Worm (Caenorhabditis elegans) whole organism, L4 larva: ENCODE measurements around the gene T13F2.4.
A peak's percentile ranks its signal among the peaks of the same experiment; 100 is the strongest.

Experiments used
- D1046.2 ChIP-seq: fragments of 200-800 bp; sonication (Bioruptor generic); IDR thresholded peaks from 2 replicates; pipeline ENCODE4 v1.3.6; 2022; ENCODE audit warnings: missing genetic modification characterization, missing compliant biosample characterization
- F10B5.3 ChIP-seq: sonication (generic microtip); optimal IDR thresholded peaks from 2 replicates; lab custom pipeline; 2016; ENCODE audit warnings: mild to moderate bottlenecking, missing genetic modification characterization, missing compliant biosample characterization
- F26F4.8 ChIP-seq: fragments of 200-800 bp; sonication (Bioruptor generic); conservative IDR thresholded peaks from 2 replicates; pipeline ENCODE4 v1.3.6; 2022; ENCODE audit warnings: missing genetic modification characterization, missing compliant biosample characterization
- F44E2.7 ChIP-seq: fragments of 200-800 bp; sonication (Bioruptor generic); IDR thresholded peaks from 2 replicates; pipeline ENCODE4 v2.1.2; 2022; ENCODE audit warnings: missing genetic modification characterization, missing compliant biosample characterization
- T20F7.1 ChIP-seq: fragments of 200-800 bp; sonication (Bioruptor generic); optimal IDR thresholded peaks from 2 replicates; lab custom pipeline; 2018; ENCODE audit warnings: mild to moderate bottlenecking, missing genetic modification characterization, missing compliant biosample characterization
- Y75B8A.6 ChIP-seq: fragments of 200-800 bp; sonication (Bioruptor generic); IDR thresholded peaks from 2 replicates; pipeline ENCODE4 v1.3.6; 2022; ENCODE audit warnings: missing genetic modification reagents, missing genetic modification characterization, missing compliant biosample characterization
- ZK546.5 ChIP-seq, 2 experiments: sonication (generic microtip); optimal IDR thresholded peaks; 2 replicates each; lab custom pipeline; 2017; ENCODE audit warnings: missing biosample characterization in 2 of 2, missing genetic modification characterization in 2 of 2
- aly-2 ChIP-seq: sonication (generic microtip); optimal IDR thresholded peaks from 2 replicates; lab custom pipeline; 2018; ENCODE audit warnings: missing biosample characterization, missing genetic modification characterization
- ama-1 ChIP-seq: fragments of 150-350 bp; optimal IDR thresholded peaks from 2 replicates; lab custom pipeline; 2014; ENCODE audit warnings: inconsistent platforms, mixed read lengths
- ceh-28 ChIP-seq: fragments of 150-350 bp; optimal IDR thresholded peaks from 2 replicates; lab custom pipeline; 2014; ENCODE audit warnings: missing biosample characterization, missing genetic modification reagents, missing genetic modification characterization
- ceh-62 ChIP-seq: sonication (generic microtip); optimal IDR thresholded peaks from 2 replicates; lab custom pipeline; 2017; ENCODE audit warnings: missing biosample characterization, missing genetic modification characterization
- daf-19 ChIP-seq: fragments of 200-800 bp; sonication (Bioruptor generic); conservative IDR thresholded peaks from 2 replicates; pipeline ENCODE4 v1.3.6; 2022; ENCODE audit warnings: missing genetic modification characterization, missing compliant biosample characterization
- daf-8 ChIP-seq: fragments of 200-800 bp; sonication (Bioruptor generic); IDR thresholded peaks from 2 replicates; pipeline ENCODE4 v1.3.6; 2022; ENCODE audit warnings: missing genetic modification characterization, missing compliant biosample characterization
- dmd-6 ChIP-seq: fragments of 200-800 bp; sonication (Bioruptor generic); IDR thresholded peaks from 2 replicates; pipeline ENCODE4 v1.3.6; 2022; ENCODE audit warnings: missing genetic modification reagents, missing genetic modification characterization, missing compliant biosample characterization
- dmd-8 ChIP-seq: fragments of 200-800 bp; sonication (Bioruptor generic); IDR thresholded peaks from 2 replicates; pipeline ENCODE4 v1.3.6; 2022; ENCODE audit warnings: missing genetic modification characterization, missing compliant biosample characterization
- dmd-9 ChIP-seq: fragments of 200-800 bp; sonication (Bioruptor generic); IDR thresholded peaks from 2 replicates; pipeline ENCODE4 v1.3.6; 2022; ENCODE audit warnings: missing genetic modification reagents, missing genetic modification characterization, missing compliant biosample characterization
- dpl-1 ChIP-seq: fragments of 150-350 bp; optimal IDR thresholded peaks from 2 replicates; lab custom pipeline; 2014; ENCODE audit warnings: missing biosample characterization, missing genetic modification reagents, missing genetic modification characterization
- egl-43 ChIP-seq: fragments of 200-800 bp; sonication (Bioruptor generic); IDR thresholded peaks from 2 replicates; pipeline ENCODE4 v1.3.6; 2022; ENCODE audit warnings: missing genetic modification reagents, missing genetic modification characterization, missing compliant biosample characterization
- fos-1 ChIP-seq: fragments of 150-350 bp; optimal IDR thresholded peaks from 2 replicates; lab custom pipeline; 2014; ENCODE audit warnings: missing biosample characterization, missing genetic modification characterization
- hif-1 ChIP-seq, 2 experiments: sonication (generic microtip); optimal IDR thresholded peaks; 2 replicates each; lab custom pipeline; 2016 to 2017; ENCODE audit warnings: missing compliant biosample characterization in 2 of 2, missing genetic modification characterization in 2 of 2, missing genetic modification reagents in 2 of 2, missing genotype in 2 of 2, mild to moderate bottlenecking in 1 of 2
- hlh-30 ChIP-seq: sonication (generic microtip); optimal IDR thresholded peaks from 2 replicates; lab custom pipeline; 2017; ENCODE audit warnings: antibody characterized with exemption, mild to moderate bottlenecking, missing genetic modification characterization, missing compliant biosample characterization; ENCODE audit not compliant: insufficient read depth
- lim-7 ChIP-seq: fragments of 200-800 bp; sonication (Bioruptor generic); IDR thresholded peaks from 2 replicates; pipeline ENCODE4 v1.3.6; 2022; ENCODE audit warnings: missing genetic modification characterization, missing compliant biosample characterization
- lin-1 ChIP-seq: fragments of 200-800 bp; sonication (Bioruptor generic); IDR thresholded peaks from 2 replicates; pipeline ENCODE4 v1.3.6; 2022; ENCODE audit warnings: missing genetic modification reagents, missing genetic modification characterization, missing compliant biosample characterization
- lin-38 ChIP-seq: fragments of 200-800 bp; sonication (Bioruptor generic); IDR thresholded peaks from 2 replicates; pipeline ENCODE4 v1.3.6; 2022; ENCODE audit warnings: missing genetic modification reagents, missing genetic modification characterization, missing compliant biosample characterization
- lsy-2 ChIP-seq, 2 experiments: fragments of 150-350 bp in 1 of 2; sonication (generic microtip) in 1 of 2; optimal IDR thresholded peaks; 2 replicates each; lab custom pipeline; 2014 to 2017; ENCODE audit warnings: missing biosample characterization in 2 of 2, missing genetic modification characterization in 2 of 2
- madf-5 ChIP-seq, 2 experiments: fragments of 200-800 bp; sonication (Bioruptor generic); IDR thresholded peaks; 2 replicates each; pipeline ENCODE4 v1.3.6; 2022; ENCODE audit warnings: missing compliant biosample characterization in 2 of 2, missing genetic modification characterization in 2 of 2
- mdl-1 ChIP-seq, 2 experiments: fragments of 150-350 bp in 1 of 2; sonication (generic microtip) in 1 of 2; optimal IDR thresholded peaks; 2 replicates each; lab custom pipeline; 2014 to 2017; ENCODE audit warnings: missing biosample characterization in 2 of 2, missing genetic modification characterization in 2 of 2
- mdt-29 ChIP-seq: fragments of 200-800 bp; sonication (Bioruptor generic); IDR thresholded peaks from 2 replicates; pipeline ENCODE4 v1.3.6; 2022; ENCODE audit warnings: missing genetic modification reagents, missing genetic modification characterization, missing compliant biosample characterization
- mes-2 ChIP-seq: sonication (generic microtip); optimal IDR thresholded peaks from 2 replicates; lab custom pipeline; 2016; ENCODE audit warnings: missing genotype, mild to moderate bottlenecking, missing genetic modification characterization, missing compliant biosample characterization; ENCODE audit not compliant: poor library complexity, severe bottlenecking
- mxl-2 ChIP-seq: fragments of 200-800 bp; sonication (Bioruptor generic); conservative IDR thresholded peaks from 2 replicates; pipeline ENCODE4 v1.3.6; 2022; ENCODE audit warnings: missing genetic modification reagents, missing genetic modification characterization, missing compliant biosample characterization
- mxl-3 ChIP-seq: fragments of 200-800 bp; sonication (Bioruptor generic); optimal IDR thresholded peaks from 2 replicates; lab custom pipeline; 2018; ENCODE audit warnings: mild to moderate bottlenecking, missing genetic modification characterization, missing compliant biosample characterization
- nhr-102 ChIP-seq: sonication (generic microtip); optimal IDR thresholded peaks from 2 replicates; lab custom pipeline; 2016; ENCODE audit warnings: mild to moderate bottlenecking, missing genetic modification characterization, moderate library complexity, missing compliant biosample characterization
- nhr-11 ChIP-seq: fragments of 150-350 bp; optimal IDR thresholded peaks from 2 replicates; lab custom pipeline; 2014; ENCODE audit warnings: missing biosample characterization, missing genetic modification characterization
- nhr-237 ChIP-seq: sonication (generic microtip); optimal IDR thresholded peaks from 2 replicates; lab custom pipeline; 2017; ENCODE audit warnings: missing biosample characterization, missing genetic modification characterization
- nhr-25 ChIP-seq: sonication (generic microtip); optimal IDR thresholded peaks from 2 replicates; lab custom pipeline; 2017; ENCODE audit warnings: missing genetic modification characterization, mild to moderate bottlenecking, missing compliant biosample characterization, antibody characterized with exemption, moderate library complexity, borderline replicate concordance; ENCODE audit not compliant: insufficient read depth
- nhr-28 ChIP-seq: fragments of 150-350 bp; optimal IDR thresholded peaks from 2 replicates; lab custom pipeline; 2014; ENCODE audit warnings: missing biosample characterization, missing genetic modification characterization
- nhr-41 ChIP-seq: fragments of 200-800 bp; sonication (Bioruptor generic); IDR thresholded peaks from 2 replicates; pipeline ENCODE4 v1.3.6; 2022; ENCODE audit warnings: missing genetic modification reagents, missing genetic modification characterization, missing compliant biosample characterization
- nhr-48 ChIP-seq: sonication (generic microtip); optimal IDR thresholded peaks from 2 replicates; lab custom pipeline; 2016; ENCODE audit warnings: mild to moderate bottlenecking, missing genetic modification characterization, missing compliant biosample characterization
- nhr-6 ChIP-seq: fragments of 150-350 bp; optimal IDR thresholded peaks from 2 replicates; lab custom pipeline; 2014; ENCODE audit warnings: missing biosample characterization, missing genetic modification characterization
- php-3 ChIP-seq: fragments of 200-800 bp; sonication (Bioruptor generic); IDR thresholded peaks from 2 replicates; pipeline ENCODE4 v1.3.6; 2022; ENCODE audit warnings: missing genetic modification reagents, missing genetic modification characterization, missing compliant biosample characterization
- pqm-1 ChIP-seq: sonication (generic microtip); optimal IDR thresholded peaks from 2 replicates; lab custom pipeline; 2017; ENCODE audit warnings: missing biosample characterization, missing genetic modification characterization
- sdz-12 ChIP-seq: fragments of 200-800 bp; sonication (Bioruptor generic); optimal IDR thresholded peaks from 2 replicates; lab custom pipeline; 2018; ENCODE audit warnings: mild to moderate bottlenecking, missing genetic modification characterization, missing compliant biosample characterization
- skn-1 ChIP-seq: fragments of 150-350 bp; optimal IDR thresholded peaks from 2 replicates; lab custom pipeline; 2014; ENCODE audit warnings: missing biosample characterization, missing genetic modification characterization
- snpc-1.2 ChIP-seq: fragments of 200-800 bp; sonication (Bioruptor generic); IDR thresholded peaks from 2 replicates; pipeline ENCODE4 v1.3.6; 2022; ENCODE audit warnings: missing genetic modification reagents, missing genetic modification characterization, missing compliant biosample characterization
- snpc-4 ChIP-seq: fragments of 150-350 bp; optimal IDR thresholded peaks from 2 replicates; lab custom pipeline; 2014; ENCODE audit warnings: missing biosample characterization, missing genetic modification characterization
- tag-97 ChIP-seq: fragments of 200-800 bp; sonication (Bioruptor generic); IDR thresholded peaks from 2 replicates; pipeline ENCODE4 v1.3.6; 2022; ENCODE audit warnings: missing genetic modification characterization, missing compliant biosample characterization
- tra-1 ChIP-seq: fragments of 200-800 bp; sonication (Bioruptor generic); IDR thresholded peaks from 2 replicates; pipeline ENCODE4 v1.3.6; 2022; ENCODE audit warnings: missing genetic modification reagents, missing genetic modification characterization, missing compliant biosample characterization
- unc-130 ChIP-seq: sonication (generic microtip); optimal IDR thresholded peaks from 2 replicates; lab custom pipeline; 2016; ENCODE audit warnings: missing genetic modification reagents, missing genetic modification characterization, missing compliant biosample characterization
- zag-1 ChIP-seq: fragments of 150-350 bp; optimal IDR thresholded peaks from 2 replicates; lab custom pipeline; 2014; ENCODE audit warnings: missing biosample characterization, missing genetic modification characterization
- zfp-2 ChIP-seq: sonication (generic microtip); optimal IDR thresholded peaks from 2 replicates; lab custom pipeline; 2016; ENCODE audit warnings: mild to moderate bottlenecking, missing genetic modification characterization, missing compliant biosample characterization
- zip-11 ChIP-seq: fragments of 200-800 bp; sonication (Bioruptor generic); IDR thresholded peaks from 2 replicates; pipeline ENCODE4 v1.3.6; 2022; ENCODE audit warnings: missing genetic modification characterization, missing compliant biosample characterization
- ztf-11 ChIP-seq: fragments of 150-350 bp; optimal IDR thresholded peaks from 2 replicates; lab custom pipeline; 2014; ENCODE audit warnings: missing biosample characterization, missing genetic modification characterization

The T13F2.4 gene

DNA sequence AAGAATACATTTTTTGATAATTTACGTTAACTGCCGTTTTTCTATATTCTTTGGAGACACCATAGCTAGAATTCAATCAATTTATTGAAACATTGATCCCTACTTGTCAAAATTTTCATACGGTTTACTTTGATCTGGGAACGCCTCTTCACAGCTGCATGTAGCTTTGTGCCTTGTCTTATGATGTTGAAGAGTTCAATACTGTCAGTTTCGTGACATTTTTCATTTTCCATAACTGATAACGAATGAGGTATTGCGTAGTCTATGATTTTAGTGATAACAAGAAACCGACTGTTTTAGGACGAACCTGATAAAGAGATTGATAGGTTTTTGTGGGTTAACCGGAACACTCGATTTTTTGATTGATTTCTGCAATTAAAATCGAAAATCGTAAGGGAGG is 11.8 kb downstream of the T13F2.4 start (continued):
- peak; percentile 99 for TF ChIP-seq php-3
- TF ChIP-seq F44E2.7: no peak
- no peak for TF ChIP-seq F26F4.8 (GFP tag; lab: Robert Waterston, UW)
- TF ChIP-seq ama-1 (lab: Kevin White, UChicago): no peak
- TF ChIP-seq tag-97 (GFP tag; lab: Robert Waterston, UW): no peak
- peak; percentile 98 for TF ChIP-seq nhr-28 (tag; lab: Kevin White, UChicago)
- TF ChIP-seq unc-130 (GFP tag; lab: Kevin White, UChicago): no peak
- no peak for TF ChIP-seq nhr-25 (tag; lab: Kevin White, UChicago)
- TF ChIP-seq zag-1 (tag; lab: Kevin White, UChicago): no peak
- TF ChIP-seq mdt-29 (GFP tag; lab: Robert Waterston, UW): peak; percentile 70
- no peak; the same call in 1 of the 2 replicates for TF ChIP-seq mxl-2 (GFP tag; lab: Robert Waterston, UW)
- no peak for TF ChIP-seq ZK546.5 (tag; optimal IDR thresholded peaks at IDR 0.05; lab: Kevin White, UChicago)
- no peak for TF ChIP-seq nhr-11
- 0 out of 2 replicates have a peak, but pooled peaks have one; percentile 24 for TF ChIP-seq nhr-41 (GFP tag; lab: Robert Waterston, UW)
- no peak for TF ChIP-seq fos-1 (tag; lab: Kevin White, UChicago)
- peak; percentile 63 for TF ChIP-seq nhr-102 (tag; lab: Kevin White, UChicago)
- peak; percentile 53 for TF ChIP-seq T20F7.1 (GFP tag; lab: Kevin White, UChicago)
- no peak for TF ChIP-seq ceh-62 (tag; lab: Kevin White, UChicago)
- TF ChIP-seq zip-11 (GFP tag; lab: Robert Waterston, UW): no peak
- no peak for TF ChIP-seq dmd-8 (GFP tag; lab: Robert Waterston, UW)
- TF ChIP-seq D1046.2 (GFP tag; lab: Robert Waterston, UW): no peak
- TF ChIP-seq hlh-30 (tag; lab: Kevin White, UChicago): peak; percentile 59
- no peak for TF ChIP-seq dpl-1 (GFP tag; lab: Kevin White, UChicago)
- no peak for TF ChIP-seq skn-1 (tag; lab: Kevin White, UChicago)
- no peak for TF ChIP-seq daf-8
- peak; percentile 95 for TF ChIP-seq lin-1 (GFP tag; lab: Robert Waterston, UW)
- no peak for TF ChIP-seq madf-5 (GFP tag; IDR thresholded peaks at IDR 0.05; lab: Robert Waterston, UW)
- TF ChIP-seq pqm-1: peak; percentile 98
- TF ChIP-seq tra-1 (GFP tag; lab: Robert Waterston, UW): peak; percentile 97
- no peak for TF ChIP-seq sdz-12 (GFP tag; lab: Kevin White, UChicago)
- TF ChIP-seq ztf-11 (tag; lab: Kevin White, UChicago): no peak
- no peak for TF ChIP-seq lin-38 (GFP tag; lab: Robert Waterston, UW)
- peak; percentile 78 for TF ChIP-seq nhr-48 (tag; lab: Kevin White, UChicago)
- no peak for TF ChIP-seq snpc-4 (tag; lab: Kevin White, UChicago)
- TF ChIP-seq snpc-1.2 (GFP tag; lab: Robert Waterston, UW): no peak
- TF ChIP-seq dmd-6: peak; percentile 98
- no peak for TF ChIP-seq dmd-9 (GFP tag; lab: Robert Waterston, UW)
- TF ChIP-seq F10B5.3 (tag; lab: Kevin White, UChicago): no peak
- peak in 1 of 2 experiments; percentile 70 for TF ChIP-seq lsy-2 (tag; optimal IDR thresholded peaks at IDR 0.05; lab: Kevin White, UChicago)
- peak in 1 of 2 experiments; percentile 57 for TF ChIP-seq mdl-1 (tag; optimal IDR thresholded peaks at IDR 0.05; lab: Kevin White, UChicago)
- TF ChIP-seq egl-43 (GFP tag; lab: Robert Waterston, UW): no peak
- TF ChIP-seq zfp-2 (tag; lab: Kevin White, UChicago): no peak
- no peak for TF ChIP-seq daf-19 (GFP tag; lab: Robert Waterston, UW)
- TF ChIP-seq hif-1 (tag; optimal IDR thresholded peaks at IDR 0.05; lab: Kevin White, UChicago): peak; percentile 24 to 79
- no peak for TF ChIP-seq aly-2
- no peak for TF ChIP-seq lim-7
- no peak for TF ChIP-seq nhr-237 (tag; lab: Kevin White, UChicago)
- TF ChIP-seq ceh-28 (tag; lab: Kevin White, UChicago): no peak
- TF ChIP-seq Y75B8A.6 (GFP tag; lab: Robert Waterston, UW): no peak
- TF ChIP-seq nhr-6 (tag; lab: Kevin White, UChicago): no peak
- peak; percentile 28 for TF ChIP-seq mxl-3
- TF ChIP-seq mes-2 (tag; lab: Kevin White, UChicago): peak; percentile 26
